Fruit fly (Drosophila melanogaster): ENCODE data around the gene CG4572.

The CG4572 gene

DNA sequence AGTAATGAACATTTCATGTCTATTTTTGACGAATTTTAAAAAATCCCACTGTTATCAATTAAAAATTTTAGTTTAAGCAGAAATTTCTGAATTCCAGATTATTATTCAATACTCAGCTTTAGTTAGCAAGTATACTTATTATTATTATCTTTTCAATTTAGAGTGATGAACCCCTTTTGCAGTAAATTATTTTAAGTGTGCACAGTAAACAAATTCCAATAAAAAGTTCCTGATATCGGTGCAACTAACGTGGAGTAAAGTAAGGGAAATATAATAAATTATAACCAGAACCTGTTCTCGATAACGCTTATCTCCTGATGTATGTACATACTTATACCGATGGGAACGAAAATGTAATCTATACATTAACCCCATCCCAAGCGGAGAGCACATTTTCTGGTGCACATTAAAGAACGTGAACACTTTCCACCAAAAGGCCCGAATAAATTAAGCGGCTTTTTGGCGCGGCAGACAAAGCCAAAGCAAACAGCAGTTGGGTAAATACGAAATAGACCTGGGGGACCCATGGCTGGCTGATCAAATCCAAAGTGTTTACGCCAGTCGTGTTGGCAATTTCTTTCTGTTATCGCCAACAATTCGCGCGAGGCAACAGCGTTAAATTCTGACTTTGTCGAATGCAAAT, 6.1 kb downstream of the CG4572 start (continued):
- TF ChIP-seq CG10267 (tag; optimal IDR thresholded peaks at IDR 0.05), result no peak
- no peak for TF ChIP-seq insv (GFP tag; optimal IDR thresholded peaks at IDR 0.05)
- no peak for TF ChIP-seq CG8924 (tag; optimal IDR thresholded peaks at IDR 0.05)
- TF ChIP-seq sens-2 (GFP tag; IDR thresholded peaks at IDR 0.05), result no peak
- peak; percentile 26; the same call in 1 of the 2 replicates for TF ChIP-seq E2f2 (GFP tag; IDR thresholded peaks at IDR 0.05)
- no peak for TF ChIP-seq CG31224 (GFP tag; IDR thresholded peaks at IDR 0.05)
- peak; percentile 86 for TF ChIP-seq lbe (GFP tag; optimal IDR thresholded peaks at IDR 0.05)
- TF ChIP-seq Ada2b (GFP tag; IDR thresholded peaks at IDR 0.05), result no peak
- TF ChIP-seq CG12236 (GFP tag; optimal IDR thresholded peaks at IDR 0.05), result no peak
- no peak for TF ChIP-seq pan (optimal IDR thresholded peaks at IDR 0.05)
- no peak for TF ChIP-seq pan (GFP tag; optimal IDR thresholded peaks at IDR 0.05 in 1 of 2, IDR thresholded peaks at IDR 0.05 in 1 of 2)
- TF ChIP-seq CG43689 (GFP tag; IDR thresholded peaks at IDR 0.05), result no peak
- 0 out of 2 replicates have a peak, but pooled peaks have one; percentile 8 for TF ChIP-seq CG16779 (GFP tag; IDR thresholded peaks at IDR 0.05)
- TF ChIP-seq Nf-YB (GFP tag; optimal IDR thresholded peaks at IDR 0.05), result no peak
- no peak for TF ChIP-seq CG10565 (GFP tag; optimal IDR thresholded peaks at IDR 0.05)
- no peak for TF ChIP-seq CG18764 (GFP tag; optimal IDR thresholded peaks at IDR 0.05)
- TF ChIP-seq wek (GFP tag; optimal IDR thresholded peaks at IDR 0.05), result peak; percentile 38
- no peak for TF ChIP-seq Gsc (GFP tag; IDR thresholded peaks at IDR 0.05)
- TF ChIP-seq CG12219 (GFP tag; optimal IDR thresholded peaks at IDR 0.05), result peak; percentile 22
- no peak for TF ChIP-seq Mad (GFP tag; optimal IDR thresholded peaks at IDR 0.05)
- TF ChIP-seq mirr (GFP tag; optimal IDR thresholded peaks at IDR 0.05), result peak; percentile 48
- TF ChIP-seq CG14710 (tag; optimal IDR thresholded peaks at IDR 0.05), result peak; percentile 5
- peak; percentile 18 for TF ChIP-seq CG9609 (GFP tag; optimal IDR thresholded peaks at IDR 0.05)
- TF ChIP-seq bowl (GFP tag; IDR thresholded peaks at IDR 0.05), result no peak
- TF ChIP-seq ham (GFP tag; IDR thresholded peaks at IDR 0.05), result peak; percentile 9; the same call in 1 of the 2 replicates
- no peak for TF ChIP-seq tin (GFP tag; optimal IDR thresholded peaks at IDR 0.05)
- TF ChIP-seq Fer1 (GFP tag; optimal IDR thresholded peaks at IDR 0.05), result peak; percentile 61
- no peak for TF ChIP-seq CG13894 (tag; optimal IDR thresholded peaks at IDR 0.05)
- TF ChIP-seq Lim3 (GFP tag; IDR thresholded peaks at IDR 0.05), result no peak
- no peak for TF ChIP-seq nom (GFP tag; optimal IDR thresholded peaks at IDR 0.05)
- no peak for TF ChIP-seq Xbp1 (GFP tag; optimal IDR thresholded peaks at IDR 0.05)
- no peak for TF ChIP-seq cas (GFP tag; IDR thresholded peaks at IDR 0.05)
- TF ChIP-seq Sin3A (optimal IDR thresholded peaks at IDR 0.05), result no peak
- no peak for TF ChIP-seq chn (GFP tag; optimal IDR thresholded peaks at IDR 0.05)
- TF ChIP-seq CrebB (tag; optimal IDR thresholded peaks at IDR 0.05), result peak; percentile 46
- TF ChIP-seq CG1603 (tag; optimal IDR thresholded peaks at IDR 0.05), result no peak
- no peak for TF ChIP-seq CG11696 (GFP tag; IDR thresholded peaks at IDR 0.05)
- TF ChIP-seq tup (GFP tag; optimal IDR thresholded peaks at IDR 0.05), result peak; percentile 6
- peak; percentile 44 for TF ChIP-seq org-1 (GFP tag; optimal IDR thresholded peaks at IDR 0.05)
- TF ChIP-seq Atf3 (GFP tag; optimal IDR thresholded peaks at IDR 0.05), result no peak
- no peak for TF ChIP-seq slp2 (GFP tag; optimal IDR thresholded peaks at IDR 0.05)
- TF ChIP-seq az2 (GFP tag; optimal IDR thresholded peaks at IDR 0.05), result no peak
- TF ChIP-seq ash1 (GFP tag; optimal IDR thresholded peaks at IDR 0.05), result no peak
- no peak for TF ChIP-seq nerfin-1 (tag; optimal IDR thresholded peaks at IDR 0.05)
- no peak for TF ChIP-seq Jarid2 (GFP tag; optimal IDR thresholded peaks at IDR 0.05)
- no peak for TF ChIP-seq CG10959 (GFP tag; IDR thresholded peaks at IDR 0.05)
- peak; percentile 18 for TF ChIP-seq ERR (GFP tag; optimal IDR thresholded peaks at IDR 0.05)
- no peak for TF ChIP-seq Blimp-1 (GFP tag; optimal IDR thresholded peaks at IDR 0.05)
- no peak for TF ChIP-seq NC2β (GFP tag; optimal IDR thresholded peaks at IDR 0.05)
- no peak for TF ChIP-seq CG3726 (GFP tag; IDR thresholded peaks at IDR 0.05)
- TF ChIP-seq CG17328 (GFP tag; IDR thresholded peaks at IDR 0.05), result no peak
- TF ChIP-seq CG6813 (GFP tag; optimal IDR thresholded peaks at IDR 0.05), result peak; percentile 65
